Worm (Caenorhabditis elegans) whole organism, midembryonic: ENCODE measurements around the gene unc-30.

ENCODE experiments used
- T22C8.4 ChIP-seq: fragments of 200-800 bp; sonication (Bioruptor generic); IDR thresholded peaks from 2 replicates; pipeline ENCODE4 v1.3.6; 2022; ENCODE audit warnings: missing genetic modification characterization, missing compliant biosample characterization
- cog-1 ChIP-seq: sonication (generic microtip); optimal IDR thresholded peaks from 2 replicates; lab custom pipeline; 2016; ENCODE audit warnings: missing genetic modification characterization, missing compliant biosample characterization
- flt-1 ChIP-seq: fragments of 200-800 bp; sonication (Bioruptor generic); IDR thresholded peaks from 2 replicates; pipeline ENCODE4 v1.3.6; 2022; ENCODE audit warnings: missing genetic modification characterization, missing compliant biosample characterization
- klf-2 ChIP-seq: fragments of 200-800 bp; sonication (Bioruptor generic); conservative IDR thresholded peaks from 2 replicates; pipeline ENCODE4 v1.3.6; 2022; ENCODE audit warnings: missing genetic modification reagents, missing genetic modification characterization, missing compliant biosample characterization
- ref-1 ChIP-seq: fragments of 200-800 bp; sonication (Bioruptor generic); conservative IDR thresholded peaks from 2 replicates; pipeline ENCODE4 v1.3.6; 2022; ENCODE audit warnings: missing genetic modification reagents, missing genetic modification characterization, missing compliant biosample characterization
- tab-1 ChIP-seq: fragments of 200-800 bp; sonication (Bioruptor generic); IDR thresholded peaks from 2 replicates; pipeline ENCODE4 v1.3.6; 2022; ENCODE audit warnings: missing genetic modification characterization, missing compliant biosample characterization
- ztf-23 ChIP-seq: fragments of 200-800 bp; sonication (Bioruptor generic); IDR thresholded peaks from 2 replicates; pipeline ENCODE4 v1.3.6; 2022; ENCODE audit warnings: missing genetic modification reagents, missing genetic modification characterization, missing compliant biosample characterization
- ztf-29 ChIP-seq: fragments of 200-800 bp; sonication (Bioruptor generic); IDR thresholded peaks from 2 replicates; pipeline ENCODE4 v1.3.6; 2022; ENCODE audit warnings: missing genetic modification reagents, missing genetic modification characterization, missing compliant biosample characterization

- no peak for TF ChIP-seq ztf-29 (GFP tag; lab: Robert Waterston, UW)
- no peak for TF ChIP-seq ref-1 (GFP tag; lab: Robert Waterston, UW)
- no peak for TF ChIP-seq tab-1 (GFP tag; lab: Robert Waterston, UW)
- no peak for TF ChIP-seq cog-1 (tag; lab: Kevin White, UChicago)
- no peak for TF ChIP-seq T22C8.4 (GFP tag; lab: Robert Waterston, UW)
- no peak for TF ChIP-seq ztf-23 (GFP tag; lab: Robert Waterston, UW)
- TF ChIP-seq flt-1 (GFP tag; lab: Robert Waterston, UW), result no peak
- TF ChIP-seq klf-2 (GFP tag; lab: Robert Waterston, UW), result no peak
Measured at ce11 chrIV:13109751-13110150, 9.0 kb upstream of the unc-30 start, which contains the start of gene best-1.
